Worm (Caenorhabditis elegans): Measurements from ENCODE around the gene clec-74.

DNA sequence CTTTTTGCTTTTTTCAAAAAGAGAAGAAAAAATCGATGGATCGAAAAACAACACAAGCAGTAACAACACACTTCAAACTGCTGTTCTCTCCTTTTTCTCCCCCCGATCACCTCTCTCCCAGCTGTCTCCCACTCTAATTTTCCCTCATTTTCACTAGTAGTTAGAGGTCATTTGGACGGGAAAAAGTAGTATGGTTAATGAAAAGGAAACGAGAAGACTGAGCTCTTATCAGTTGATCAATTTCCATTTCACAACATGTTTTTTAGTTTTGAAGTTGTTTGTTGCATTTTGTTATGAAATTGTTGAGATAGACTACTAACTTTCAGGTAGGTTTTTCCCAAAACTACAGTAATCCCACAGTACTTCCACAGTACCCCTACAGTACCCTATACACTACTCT, 51.6 kb downstream of the clec-74 start:
- no peak for TF ChIP-seq pqm-1 (tag; optimal IDR thresholded peaks at IDR 0.05)
- TF ChIP-seq nhr-28 (tag; optimal IDR thresholded peaks at IDR 0.05): no peak
- TF ChIP-seq snpc-4 (tag; optimal IDR thresholded peaks at IDR 0.05): no peak
- no peak for TF ChIP-seq elt-1 (tag; optimal IDR thresholded peaks at IDR 0.05)

Data from whole organism, L3 larva.